Worm (Caenorhabditis elegans): ENCODE measurements around the gene bbs-4.

bbs-4 gene

DNA sequence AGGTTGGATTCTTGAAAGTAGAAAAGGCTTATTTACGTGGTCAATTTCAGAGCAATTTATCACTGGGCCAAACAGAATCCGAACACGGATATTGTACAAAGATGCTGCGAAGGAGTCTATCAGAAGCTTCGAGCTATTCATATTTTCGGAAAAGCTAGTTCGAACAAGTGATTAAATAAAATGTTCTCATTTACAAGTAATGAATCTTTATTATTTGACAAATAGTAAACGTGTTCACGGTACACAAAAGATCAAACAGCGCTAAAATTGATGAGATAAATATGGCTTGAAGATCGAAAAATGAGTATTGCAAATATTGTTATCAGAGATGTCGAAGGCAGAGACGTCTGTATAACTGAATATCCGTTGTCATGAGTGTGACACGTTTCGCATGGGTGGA lies 3.1 kb upstream of the bbs-4 start:
- no peak for TF ChIP-seq gei-8 (GFP tag; optimal IDR thresholded peaks at IDR 0.05)
- peak; percentile 10 for TF ChIP-seq F49E8.2 (tag; optimal IDR thresholded peaks at IDR 0.05; ENCODE audit: borderline replicate concordance)
- no peak for TF ChIP-seq vab-7 (GFP tag; IDR thresholded peaks at IDR 0.05)
- TF ChIP-seq set-16 (GFP tag; IDR thresholded peaks at IDR 0.05): no peak
- TF ChIP-seq lin-38 (GFP tag; IDR thresholded peaks at IDR 0.05): peak; percentile 76
- TF ChIP-seq zip-11 (GFP tag; IDR thresholded peaks at IDR 0.05): no peak
- no peak for TF ChIP-seq D1046.2 (GFP tag; IDR thresholded peaks at IDR 0.05)
- no peak for TF ChIP-seq lin-39 (tag; optimal IDR thresholded peaks at IDR 0.05)
- TF ChIP-seq unc-130 (GFP tag; optimal IDR thresholded peaks at IDR 0.05): peak; percentile 60
- TF ChIP-seq ceh-28 (tag; optimal IDR thresholded peaks at IDR 0.05): no peak
- TF ChIP-seq lir-3 (tag; optimal IDR thresholded peaks at IDR 0.05): no peak
- no peak for TF ChIP-seq nhr-25 (tag; optimal IDR thresholded peaks at IDR 0.05; ENCODE audit: borderline replicate concordance, insufficient read depth)
- no peak for TF ChIP-seq arid-1 (GFP tag; conservative IDR thresholded peaks at IDR 0.05)
- TF ChIP-seq spr-3 (GFP tag; optimal IDR thresholded peaks at IDR 0.05): no peak
- no peak for TF ChIP-seq dve-1 (tag; optimal IDR thresholded peaks at IDR 0.05; ENCODE audit: insufficient read depth)
- no peak for TF ChIP-seq nhr-10 (tag; optimal IDR thresholded peaks at IDR 0.05)
- no peak for TF ChIP-seq nhr-48 (tag; optimal IDR thresholded peaks at IDR 0.05)
- TF ChIP-seq lsy-2 (tag; optimal IDR thresholded peaks at IDR 0.05): no peak
- TF ChIP-seq daf-16 (GFP tag; optimal IDR thresholded peaks at IDR 0.05): no peak
- TF ChIP-seq daf-16 (tag; optimal IDR thresholded peaks at IDR 0.05): no peak
- TF ChIP-seq mep-1 (tag; optimal IDR thresholded peaks at IDR 0.05): no peak
- no peak for TF ChIP-seq attf-4 (tag; optimal IDR thresholded peaks at IDR 0.05)
- TF ChIP-seq sdz-12 (GFP tag; optimal IDR thresholded peaks at IDR 0.05): no peak
- no peak; the same call in 1 of the 2 replicates for TF ChIP-seq pha-4 (GFP tag; IDR thresholded peaks at IDR 0.05)
- no peak for TF ChIP-seq pha-4 (tag; optimal IDR thresholded peaks at IDR 0.05)
- no peak for TF ChIP-seq tag-97 (GFP tag; IDR thresholded peaks at IDR 0.05)
- peak; percentile 16 for TF ChIP-seq aha-1 (tag)
- no peak for TF ChIP-seq nhr-76 (tag; optimal IDR thresholded peaks at IDR 0.05)
- TF ChIP-seq lin-15B (tag; optimal IDR thresholded peaks at IDR 0.05): no peak
- no peak for TF ChIP-seq madf-5 (GFP tag; IDR thresholded peaks at IDR 0.05)
- no peak for TF ChIP-seq dpl-1 (GFP tag; optimal IDR thresholded peaks at IDR 0.05)
- TF ChIP-seq lim-7 (GFP tag; IDR thresholded peaks at IDR 0.05): 0 out of 2 replicates have a peak, but pooled peaks have one; percentile 32
- peak; percentile 25; the same call in 1 of the 2 replicates for TF ChIP-seq snpc-1.2 (GFP tag; IDR thresholded peaks at IDR 0.05)
- TF ChIP-seq snpc-4 (tag; optimal IDR thresholded peaks at IDR 0.05): no peak
- TF ChIP-seq zfp-3 (GFP tag; conservative IDR thresholded peaks at IDR 0.05): no peak
- no peak; the same call in 1 of the 2 replicates for TF ChIP-seq ctbp-1 (GFP tag; IDR thresholded peaks at IDR 0.05)
- no peak for TF ChIP-seq unc-62 (GFP tag; optimal IDR thresholded peaks at IDR 0.05 in 1 of 2)
- no peak for TF ChIP-seq unc-62 (tag; optimal IDR thresholded peaks at IDR 0.05)
- no peak for TF ChIP-seq T20F7.1 (GFP tag; optimal IDR thresholded peaks at IDR 0.05)
- TF ChIP-seq ama-1 (optimal IDR thresholded peaks at IDR 0.05): no peak

DNA sequence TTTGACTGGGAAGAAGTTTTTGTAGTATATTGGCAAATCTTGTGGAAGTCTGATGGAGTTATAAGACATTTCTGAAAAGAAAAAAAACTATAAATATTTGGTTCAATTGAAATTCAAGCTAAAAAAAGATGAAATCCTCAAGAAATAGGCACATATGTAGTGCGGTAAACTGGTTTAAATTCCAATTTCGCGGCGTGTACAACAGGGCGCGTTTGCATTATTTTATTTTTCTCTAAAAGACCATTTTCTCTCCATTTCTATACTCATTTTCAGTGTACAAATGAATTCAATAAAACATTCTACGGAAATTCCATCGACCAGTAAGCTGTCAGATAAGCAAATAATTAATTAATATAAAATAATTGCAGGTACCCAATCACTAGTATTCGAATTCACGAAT lies 2.2 kb upstream of the bbs-4 start, which contains the start of the genes pri-1 and F58A4.6:
Gene pri-1, minus strand, starts transcription at position 71 of the 400 bp plus-strand sequence.
Gene F58A4.6, plus strand, starts transcription at position 272 of the 400 bp plus-strand sequence.
- TF ChIP-seq pqm-1 (tag; optimal IDR thresholded peaks at IDR 0.05) (no peak), ctbp-1 (GFP tag; IDR thresholded peaks at IDR 0.05) (no peak), mdl-1 (tag; optimal IDR thresholded peaks at IDR 0.05) (no peak), R02D3.7 (tag; optimal IDR thresholded peaks at IDR 0.05) (no peak), D1046.2 (GFP tag; IDR thresholded peaks at IDR 0.05) (no peak), attf-4 (tag; optimal IDR thresholded peaks at IDR 0.05) (no peak), skn-1 (tag; optimal IDR thresholded peaks at IDR 0.05) (no peak), mes-2 (tag; optimal IDR thresholded peaks at IDR 0.05; ENCODE audit: poor library complexity, severe bottlenecking) (peak; percentile 53), egl-27 (tag; optimal IDR thresholded peaks at IDR 0.05) (no peak), nhr-25 (tag; optimal IDR thresholded peaks at IDR 0.05; ENCODE audit: borderline replicate concordance, insufficient read depth) (no peak), hif-1 (tag; optimal IDR thresholded peaks at IDR 0.05) (no peak), F44E2.7 (GFP tag; IDR thresholded peaks at IDR 0.05) (no peak), unc-130 (GFP tag; optimal IDR thresholded peaks at IDR 0.05) (no peak), aly-2 (tag; optimal IDR thresholded peaks at IDR 0.05) (no peak), F49E8.2 (tag; optimal IDR thresholded peaks at IDR 0.05; ENCODE audit: borderline replicate concordance) (no peak), lin-38 (GFP tag; IDR thresholded peaks at IDR 0.05) (peak; percentile 92), vab-7 (GFP tag; IDR thresholded peaks at IDR 0.05) (no peak), hlh-30 (tag; optimal IDR thresholded peaks at IDR 0.05; ENCODE audit: insufficient read depth) (peak; percentile 24), madf-5 (GFP tag; IDR thresholded peaks at IDR 0.05) (no peak), fos-1 (tag; optimal IDR thresholded peaks at IDR 0.05) (no peak), rbr-2 (tag; optimal IDR thresholded peaks at IDR 0.05) (no peak), dpl-1 (GFP tag; optimal IDR thresholded peaks at IDR 0.05) (peak; percentile 83)

All from whole organism, L4 larva.